Worm (Caenorhabditis elegans) whole organism, midembryonic: ENCODE measurements around the gene C45G9.12.
"Not testable (repeated sequence)": the region's sequence is repeated elsewhere in the genome, so short reads cannot be mapped to it uniquely, and the experiment has no call there.

Experiments used
- T22C8.4 ChIP-seq: fragments of 200-800 bp; sonication (Bioruptor generic); IDR thresholded peaks from 2 replicates; pipeline ENCODE4 v1.3.6; 2022; ENCODE audit warnings: missing genetic modification characterization, missing compliant biosample characterization
- cog-1 ChIP-seq: sonication (generic microtip); optimal IDR thresholded peaks from 2 replicates; lab custom pipeline; 2016; ENCODE audit warnings: missing genetic modification characterization, missing compliant biosample characterization
- flt-1 ChIP-seq: fragments of 200-800 bp; sonication (Bioruptor generic); IDR thresholded peaks from 2 replicates; pipeline ENCODE4 v1.3.6; 2022; ENCODE audit warnings: missing genetic modification characterization, missing compliant biosample characterization
- klf-2 ChIP-seq: fragments of 200-800 bp; sonication (Bioruptor generic); conservative IDR thresholded peaks from 2 replicates; pipeline ENCODE4 v1.3.6; 2022; ENCODE audit warnings: missing genetic modification reagents, missing genetic modification characterization, missing compliant biosample characterization
- med-1 ChIP-seq: sonication (generic microtip); optimal IDR thresholded peaks from 2 replicates; lab custom pipeline; 2017; ENCODE audit warnings: missing genetic modification characterization, mild to moderate bottlenecking, missing compliant biosample characterization, antibody characterized with exemption, missing genetic modification reagents; ENCODE audit not compliant: insufficient read depth
- ref-1 ChIP-seq: fragments of 200-800 bp; sonication (Bioruptor generic); conservative IDR thresholded peaks from 2 replicates; pipeline ENCODE4 v1.3.6; 2022; ENCODE audit warnings: missing genetic modification reagents, missing genetic modification characterization, missing compliant biosample characterization
- tab-1 ChIP-seq: fragments of 200-800 bp; sonication (Bioruptor generic); IDR thresholded peaks from 2 replicates; pipeline ENCODE4 v1.3.6; 2022; ENCODE audit warnings: missing genetic modification characterization, missing compliant biosample characterization
- ztf-23 ChIP-seq: fragments of 200-800 bp; sonication (Bioruptor generic); IDR thresholded peaks from 2 replicates; pipeline ENCODE4 v1.3.6; 2022; ENCODE audit warnings: missing genetic modification reagents, missing genetic modification characterization, missing compliant biosample characterization
- ztf-29 ChIP-seq: fragments of 200-800 bp; sonication (Bioruptor generic); IDR thresholded peaks from 2 replicates; pipeline ENCODE4 v1.3.6; 2022; ENCODE audit warnings: missing genetic modification reagents, missing genetic modification characterization, missing compliant biosample characterization

Gene C45G9.12

ce11 chrIII:5061798-5062197 is 9.6 kb downstream of the C45G9.12 start, which contains the start of gene C45G9.10:
Gene C45G9.10 (minus strand): TSS chrIII:5061898.
- no peak for TF ChIP-seq T22C8.4
- TF ChIP-seq ztf-29 (GFP tag; lab: Robert Waterston, UW): no peak
- no peak for TF ChIP-seq flt-1 (GFP tag; lab: Robert Waterston, UW)
- TF ChIP-seq tab-1 (GFP tag; lab: Robert Waterston, UW): no peak
- TF ChIP-seq cog-1 (tag; lab: Kevin White, UChicago): no peak
- TF ChIP-seq klf-2: no peak

ce11 chrIII:5055709-5056108 is 15.7 kb downstream of the C45G9.12 start, which contains the start of gene C45G9.9:
Gene C45G9.9 (minus strand): TSS chrIII:5055809.
- TF ChIP-seq T22C8.4; ztf-29 (GFP tag; lab: Robert Waterston, UW); klf-2: not testable (repeated sequence)

ce11 chrIII:5053541-5053940 is 17.9 kb downstream of the C45G9.12 start, which contains the start of gene C45G9.8:
Gene C45G9.8 (minus strand): TSS chrIII:5053641.
- TF ChIP-seq tab-1 (GFP tag; lab: Robert Waterston, UW) (no peak), klf-2 (no peak), ztf-23 (GFP tag; lab: Robert Waterston, UW) (no peak), cog-1 (tag; lab: Kevin White, UChicago) (no peak), flt-1 (GFP tag; lab: Robert Waterston, UW) (no peak), ztf-29 (GFP tag; lab: Robert Waterston, UW) (no peak), T22C8.4 (no peak), med-1 (GFP tag; lab: Kevin White, UChicago) (no peak), ref-1 (GFP tag; lab: Robert Waterston, UW) (no peak)

- no peak for TF ChIP-seq ref-1 (GFP tag; lab: Robert Waterston, UW)
Measured at ce11 chrIII:5051949-5052348, 19.5 kb downstream of the C45G9.12 start, which contains the start of gene C45G9.15. Gene C45G9.15 (minus strand): TSS chrIII:5052049.

ce11 chrIII:5047740-5048139 is 23.7 kb downstream of the C45G9.12 start, which contains the start of gene C45G9.5:
Gene C45G9.5 (plus strand): TSS chrIII:5048117.
- TF ChIP-seq T22C8.4 (no peak), ztf-29 (GFP tag; lab: Robert Waterston, UW) (no peak), klf-2 (no peak), tab-1 (GFP tag; lab: Robert Waterston, UW) (no peak), ztf-23 (GFP tag; lab: Robert Waterston, UW) (no peak), flt-1 (GFP tag; lab: Robert Waterston, UW) (no peak), med-1 (GFP tag; lab: Kevin White, UChicago) (no peak), cog-1 (tag; lab: Kevin White, UChicago) (no peak)

ce11 chrIII:5047175-5047574 is 24.2 kb downstream of the C45G9.12 start, which contains the start of gene txbp-3:
Gene txbp-3 (minus strand): TSS chrIII:5047459.
- TF ChIP-seq tab-1 (GFP tag; lab: Robert Waterston, UW): no peak
- no peak for TF ChIP-seq ref-1 (GFP tag; lab: Robert Waterston, UW)
- peak; percentile 21 for TF ChIP-seq cog-1 (tag; lab: Kevin White, UChicago)
- no peak for TF ChIP-seq ztf-29 (GFP tag; lab: Robert Waterston, UW)
- no peak for TF ChIP-seq flt-1 (GFP tag; lab: Robert Waterston, UW)
- TF ChIP-seq ztf-23 (GFP tag; lab: Robert Waterston, UW): peak; percentile 71
- no peak for TF ChIP-seq klf-2

ce11 chrIII:5044709-5045108 is 26.7 kb downstream of the C45G9.12 start, which contains the start of gene C45G9.14:
Gene C45G9.14 (plus strand): TSS chrIII:5045009.
- no peak for TF ChIP-seq ztf-29 (GFP tag; lab: Robert Waterston, UW)
- no peak for TF ChIP-seq cog-1 (tag; lab: Kevin White, UChicago)
- TF ChIP-seq ztf-23 (GFP tag; lab: Robert Waterston, UW): no peak
- TF ChIP-seq klf-2: no peak
- TF ChIP-seq med-1 (GFP tag; lab: Kevin White, UChicago): no peak
- TF ChIP-seq ref-1 (GFP tag; lab: Robert Waterston, UW): no peak
- no peak for TF ChIP-seq flt-1 (GFP tag; lab: Robert Waterston, UW)
- no peak for TF ChIP-seq T22C8.4
- no peak for TF ChIP-seq tab-1 (GFP tag; lab: Robert Waterston, UW)

- TF ChIP-seq ztf-29 (GFP tag; lab: Robert Waterston, UW) (no peak), cog-1 (tag; lab: Kevin White, UChicago) (no peak), flt-1 (GFP tag; lab: Robert Waterston, UW) (no peak), klf-2 (no peak), tab-1 (GFP tag; lab: Robert Waterston, UW) (no peak)
Measured at ce11 chrIII:5042112-5042511, 29.3 kb downstream of the C45G9.12 start, which contains the start of gene nlp-43. Gene nlp-43 (plus strand): TSS chrIII:5042412.

ce11 chrIII:5036158-5036557 is 35.3 kb downstream of the C45G9.12 start, which contains the start of gene C45G9.6:
Gene C45G9.6 (plus strand): TSS chrIII:5036458.
- TF ChIP-seq cog-1 (tag; lab: Kevin White, UChicago) (no peak), ztf-29 (GFP tag; lab: Robert Waterston, UW) (no peak), klf-2 (no peak), T22C8.4 (no peak), tab-1 (GFP tag; lab: Robert Waterston, UW) (no peak), med-1 (GFP tag; lab: Kevin White, UChicago) (no peak), flt-1 (GFP tag; lab: Robert Waterston, UW) (no peak), ztf-23 (GFP tag; lab: Robert Waterston, UW) (no peak), ref-1 (GFP tag; lab: Robert Waterston, UW) (no peak)

ce11 chrIII:5031375-5031836 is 40.0 kb downstream of the C45G9.12 start:
- peak; percentile 95 for TF ChIP-seq ztf-23 (GFP tag; lab: Robert Waterston, UW)
- TF ChIP-seq ref-1 (GFP tag; lab: Robert Waterston, UW): peak; percentile 82
- peak; percentile 29 for TF ChIP-seq med-1 (GFP tag; lab: Kevin White, UChicago)
- TF ChIP-seq klf-2: peak; percentile 87
- TF ChIP-seq cog-1 (tag; lab: Kevin White, UChicago): peak; percentile 78
- peak; percentile 90 for TF ChIP-seq ztf-29 (GFP tag; lab: Robert Waterston, UW)
- TF ChIP-seq tab-1 (GFP tag; lab: Robert Waterston, UW): peak; percentile 91
- TF ChIP-seq flt-1 (GFP tag; lab: Robert Waterston, UW): peak; percentile 94
- peak; percentile 85 for TF ChIP-seq T22C8.4
